Worm (Caenorhabditis elegans) whole organism, L3 larva: ENCODE results near the gene R09E10.13.
A peak's percentile ranks its signal among the peaks of the same experiment; 100 is the strongest.

ENCODE experiments used
- R02D3.7 ChIP-seq: fragments of 150-350 bp; optimal IDR thresholded peaks from 2 replicates; lab custom pipeline; 2014; ENCODE audit warnings: missing biosample characterization, missing genetic modification characterization
- ZK546.5 ChIP-seq: sonication (generic microtip); optimal IDR thresholded peaks from 2 replicates; lab custom pipeline; 2017; ENCODE audit warnings: missing biosample characterization, missing genetic modification characterization
- aly-2 ChIP-seq: fragments of 150-350 bp; optimal IDR thresholded peaks from 2 replicates; lab custom pipeline; 2014; ENCODE audit warnings: missing biosample characterization, missing genetic modification characterization
- ama-1 ChIP-seq: fragments of 150-350 bp; optimal IDR thresholded peaks from 2 replicates; lab custom pipeline; 2018
- ceh-16 ChIP-seq: sonication (generic microtip); optimal IDR thresholded peaks from 2 replicates; lab custom pipeline; 2017; ENCODE audit warnings: missing biosample characterization, missing genetic modification characterization
- ceh-28 ChIP-seq: fragments of 150-350 bp; optimal IDR thresholded peaks from 2 replicates; lab custom pipeline; 2014; ENCODE audit warnings: missing biosample characterization, missing genetic modification reagents, missing genetic modification characterization
- ceh-82 ChIP-seq: fragments of 150-350 bp; optimal IDR thresholded peaks from 2 replicates; lab custom pipeline; 2014; ENCODE audit warnings: missing biosample characterization, missing genetic modification characterization
- ceh-9 ChIP-seq: sonication (generic microtip); optimal IDR thresholded peaks from 2 replicates; lab custom pipeline; 2018; ENCODE audit warnings: missing biosample characterization, missing genetic modification characterization
- daf-12 ChIP-seq: fragments of 150-350 bp; optimal IDR thresholded peaks from 2 replicates; lab custom pipeline; 2014; ENCODE audit warnings: missing biosample characterization, missing genetic modification reagents, missing genetic modification characterization
- egl-5 ChIP-seq: fragments of 150-350 bp; optimal IDR thresholded peaks from 2 replicates; lab custom pipeline; 2017; ENCODE audit warnings: missing biosample characterization, missing genetic modification reagents, missing genetic modification characterization, inconsistent platforms
- elt-1 ChIP-seq: fragments of 150-350 bp; optimal IDR thresholded peaks from 2 replicates; lab custom pipeline; 2014; ENCODE audit warnings: missing biosample characterization, missing genetic modification characterization
- elt-2 ChIP-seq: sonication (generic microtip); optimal IDR thresholded peaks from 2 replicates; lab custom pipeline; 2016; ENCODE audit warnings: missing genetic modification reagents, mild to moderate bottlenecking, missing genetic modification characterization, missing compliant biosample characterization
- elt-3 ChIP-seq, 3 experiments: fragments of 150-350 bp in 1 of 3; sonication (generic microtip) in 2 of 3; optimal IDR thresholded peaks; 2 replicates in 2 of 3; 4 replicates in 1 of 3; lab custom pipeline; 2014 to 2017; ENCODE audit warnings: missing biosample characterization in 3 of 3, missing genetic modification characterization in 3 of 3
- fkh-10 ChIP-seq: sonication (generic microtip); optimal IDR thresholded peaks from 2 replicates; lab custom pipeline; 2017; ENCODE audit warnings: missing biosample characterization, missing genetic modification reagents, missing genetic modification characterization
- fkh-2 ChIP-seq: fragments of 150-350 bp; optimal IDR thresholded peaks from 2 replicates; lab custom pipeline; 2014; ENCODE audit warnings: missing biosample characterization, missing genetic modification reagents, missing genetic modification characterization
- fos-1 ChIP-seq: fragments of 150-350 bp; optimal IDR thresholded peaks from 2 replicates; lab custom pipeline; 2014; ENCODE audit warnings: missing biosample characterization, missing genetic modification characterization
- hmg-11 ChIP-seq: sonication (generic microtip); optimal IDR thresholded peaks from 2 replicates; lab custom pipeline; 2016; ENCODE audit warnings: missing genetic modification characterization, missing compliant biosample characterization
- jun-1 ChIP-seq: fragments of 150-350 bp; optimal IDR thresholded peaks from 2 replicates; lab custom pipeline; 2014; ENCODE audit warnings: missing biosample characterization, missing genetic modification reagents, missing genetic modification characterization
- lin-39 ChIP-seq: fragments of 150-350 bp; optimal IDR thresholded peaks from 2 replicates; lab custom pipeline; 2018; ENCODE audit warnings: missing biosample characterization, missing genetic modification reagents, missing genetic modification characterization
- lsy-12 ChIP-seq: sonication (generic microtip); optimal IDR thresholded peaks from 2 replicates; lab custom pipeline; 2016; ENCODE audit warnings: mild to moderate bottlenecking, missing genetic modification characterization, missing compliant biosample characterization
- mdl-1 ChIP-seq: fragments of 150-350 bp; optimal IDR thresholded peaks from 2 replicates; lab custom pipeline; 2014; ENCODE audit warnings: missing biosample characterization, missing genetic modification characterization
- mml-1 ChIP-seq: fragments of 150-350 bp; sonication (generic microtip); optimal IDR thresholded peaks from 3 replicates; lab custom pipeline; 2014; ENCODE audit warnings: missing biosample characterization, missing genetic modification characterization
- nfya-1 ChIP-seq: sonication (generic microtip); optimal IDR thresholded peaks from 2 replicates; lab custom pipeline; 2017; ENCODE audit warnings: missing genetic modification characterization, mild to moderate bottlenecking, missing compliant biosample characterization, antibody characterized with exemption, moderate library complexity; ENCODE audit not compliant: insufficient read depth
- nhr-11 ChIP-seq: fragments of 150-350 bp; optimal IDR thresholded peaks from 2 replicates; lab custom pipeline; 2014; ENCODE audit warnings: missing biosample characterization, missing genetic modification characterization
- nhr-23 ChIP-seq: fragments of 150-350 bp; optimal IDR thresholded peaks from 2 replicates; lab custom pipeline; 2014; ENCODE audit warnings: missing biosample characterization, missing genetic modification reagents, missing genetic modification characterization
- nhr-237 ChIP-seq: fragments of 150-350 bp; optimal IDR thresholded peaks from 2 replicates; lab custom pipeline; 2014; ENCODE audit warnings: missing biosample characterization, missing genetic modification characterization
- nhr-25 ChIP-seq: sonication (generic microtip); optimal IDR thresholded peaks from 2 replicates; lab custom pipeline; 2017; ENCODE audit warnings: missing biosample characterization, missing genetic modification characterization
- nhr-28 ChIP-seq: fragments of 150-350 bp; optimal IDR thresholded peaks from 2 replicates; lab custom pipeline; 2014; ENCODE audit warnings: missing biosample characterization, missing genetic modification characterization
- nhr-43 ChIP-seq: sonication (generic microtip); optimal IDR thresholded peaks from 2 replicates; lab custom pipeline; 2016; ENCODE audit warnings: mild to moderate bottlenecking, missing genetic modification characterization, missing compliant biosample characterization; ENCODE audit not compliant: poor library complexity, severe bottlenecking
- nhr-67 ChIP-seq: fragments of 150-350 bp; optimal IDR thresholded peaks from 2 replicates; lab custom pipeline; 2014; ENCODE audit warnings: missing biosample characterization, missing genetic modification characterization
- nhr-76 ChIP-seq: fragments of 150-350 bp; sonication (generic microtip); optimal IDR thresholded peaks from 5 replicates; lab custom pipeline; 2014; ENCODE audit warnings: missing biosample characterization, missing genetic modification characterization
- nhr-77 ChIP-seq: fragments of 150-350 bp; optimal IDR thresholded peaks from 2 replicates; lab custom pipeline; 2014; ENCODE audit warnings: missing biosample characterization, missing genetic modification characterization
- pha-4 ChIP-seq: fragments of 150-350 bp; optimal IDR thresholded peaks from 2 replicates; lab custom pipeline; 2014; ENCODE audit warnings: missing biosample characterization, missing genetic modification reagents, missing genetic modification characterization
- sea-2 ChIP-seq: fragments of 150-350 bp; sonication (generic microtip); optimal IDR thresholded peaks from 4 replicates; lab custom pipeline; 2014; ENCODE audit warnings: missing biosample characterization, missing genetic modification reagents, missing genetic modification characterization
- snpc-4 ChIP-seq: fragments of 150-350 bp; optimal IDR thresholded peaks from 2 replicates; lab custom pipeline; 2014; ENCODE audit warnings: missing biosample characterization, missing genetic modification characterization
- tbx-2 ChIP-seq: sonication (generic microtip); optimal IDR thresholded peaks from 2 replicates; lab custom pipeline; 2016; ENCODE audit warnings: mild to moderate bottlenecking, missing genetic modification characterization, missing compliant biosample characterization
- unc-62 ChIP-seq: fragments of 150-350 bp; sonication (generic microtip); optimal IDR thresholded peaks from 4 replicates; lab custom pipeline; 2014; ENCODE audit warnings: missing biosample characterization, missing genetic modification reagents, missing genetic modification characterization
- zag-1 ChIP-seq: fragments of 150-350 bp; optimal IDR thresholded peaks from 2 replicates; lab custom pipeline; 2014; ENCODE audit warnings: missing biosample characterization, missing genetic modification characterization
- ztf-4 ChIP-seq: fragments of 150-350 bp; optimal IDR thresholded peaks from 2 replicates; lab custom pipeline; 2014; ENCODE audit warnings: missing biosample characterization, missing genetic modification characterization

The R09E10.13 gene

DNA sequence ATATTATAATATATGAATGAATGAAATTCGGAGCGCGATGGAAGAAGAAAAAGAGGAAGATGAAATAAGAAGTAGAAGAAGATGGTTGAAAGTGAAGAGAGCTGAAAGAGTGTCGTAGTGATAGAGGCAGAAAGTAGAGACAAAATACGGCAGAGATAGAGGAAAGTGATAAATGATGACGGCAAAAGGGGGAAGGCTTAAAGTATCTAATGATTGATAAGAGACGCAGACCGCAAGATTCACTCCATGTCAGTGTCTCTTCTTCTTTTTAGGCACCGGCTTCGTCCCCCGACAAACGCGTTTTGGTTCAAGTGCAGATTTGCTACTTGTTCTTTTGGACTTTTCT, 47.4 kb upstream of the R09E10.13 start (continued):
- peak; percentile 35 for TF ChIP-seq lsy-12 (tag; lab: Kevin White, UChicago)
- peak; percentile 41 for TF ChIP-seq unc-62
- TF ChIP-seq nhr-43 (tag; lab: Kevin White, UChicago) = peak; percentile 68
- TF ChIP-seq nhr-23 = peak; percentile 40
- TF ChIP-seq nhr-77 (tag; lab: Kevin White, UChicago) = no peak
- no peak for TF ChIP-seq ztf-4 (tag; lab: Kevin White, UChicago)
- no peak for TF ChIP-seq nhr-28
- TF ChIP-seq aly-2 (tag; lab: Kevin White, UChicago) = no peak
- TF ChIP-seq egl-5 (tag; lab: Kevin White, UChicago) = no peak
- TF ChIP-seq daf-12 = no peak
- no peak for TF ChIP-seq fos-1 (tag; lab: Kevin White, UChicago)
- no peak for TF ChIP-seq ceh-9 (tag; lab: Kevin White, UChicago)
- TF ChIP-seq nhr-25 (tag; lab: Kevin White, UChicago) = peak; percentile 88
- TF ChIP-seq pha-4 (tag; lab: Kevin White, UChicago) = no peak
- TF ChIP-seq snpc-4 (tag; lab: Kevin White, UChicago) = peak; percentile 40
- TF ChIP-seq jun-1 (tag; lab: Kevin White, UChicago) = peak; percentile 91

DNA sequence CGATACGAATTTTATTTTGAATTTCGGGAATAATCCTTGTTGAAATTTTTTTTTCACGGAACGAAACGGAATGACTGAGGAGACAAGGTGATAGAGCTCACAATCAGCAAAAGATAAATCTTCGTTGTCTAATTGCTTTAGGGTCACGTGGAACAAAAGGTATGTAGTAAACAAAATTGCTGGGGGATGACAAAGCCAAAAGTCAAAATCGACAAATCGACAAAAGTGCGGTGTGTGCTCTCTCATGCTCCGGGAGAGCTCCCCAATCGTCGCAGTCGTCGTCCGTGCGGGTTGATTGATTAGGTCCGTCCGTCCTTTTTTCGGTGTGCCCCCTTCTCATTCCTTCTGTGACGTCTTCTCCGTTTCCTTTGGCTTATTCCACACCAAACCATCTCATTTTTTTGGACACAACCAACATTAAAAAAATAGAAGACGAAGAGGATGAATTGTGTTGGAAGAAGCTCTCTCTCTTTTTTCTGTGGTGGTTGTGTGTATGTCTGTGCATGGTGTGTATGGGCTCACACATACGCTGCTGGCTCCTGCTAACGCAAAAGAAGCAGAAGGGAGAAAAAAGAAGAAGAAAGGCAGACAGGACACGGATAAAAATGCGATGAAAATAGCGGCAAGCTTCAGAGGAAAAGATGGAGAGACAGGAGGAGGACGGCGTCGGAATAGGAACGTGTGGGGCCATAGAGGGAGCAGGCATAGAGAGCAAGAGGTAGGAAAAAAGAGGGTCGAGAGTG, 46.8 kb upstream of the R09E10.13 start:
- no peak for TF ChIP-seq ceh-9 (tag; lab: Kevin White, UChicago)
- TF ChIP-seq elt-2 (tag; lab: Kevin White, UChicago) = no peak
- TF ChIP-seq fkh-10 (GFP tag; lab: Kevin White, UChicago) = peak; percentile 42
- TF ChIP-seq hmg-11 (tag; lab: Kevin White, UChicago) = peak; percentile 21
- no peak for TF ChIP-seq nhr-76 (tag; lab: Kevin White, UChicago)
- peak; percentile 96 for TF ChIP-seq lin-39 (tag; lab: Kevin White, UChicago)
- no peak for TF ChIP-seq nhr-28
- peak; percentile 64 for TF ChIP-seq ama-1 (lab: Kevin White, UChicago)
- TF ChIP-seq sea-2 (GFP tag; lab: Kevin White, UChicago) = no peak
- peak; percentile 38 for TF ChIP-seq nfya-1 (tag; lab: Kevin White, UChicago)
- TF ChIP-seq unc-62 = peak; percentile 6
- no peak for TF ChIP-seq nhr-67

DNA sequence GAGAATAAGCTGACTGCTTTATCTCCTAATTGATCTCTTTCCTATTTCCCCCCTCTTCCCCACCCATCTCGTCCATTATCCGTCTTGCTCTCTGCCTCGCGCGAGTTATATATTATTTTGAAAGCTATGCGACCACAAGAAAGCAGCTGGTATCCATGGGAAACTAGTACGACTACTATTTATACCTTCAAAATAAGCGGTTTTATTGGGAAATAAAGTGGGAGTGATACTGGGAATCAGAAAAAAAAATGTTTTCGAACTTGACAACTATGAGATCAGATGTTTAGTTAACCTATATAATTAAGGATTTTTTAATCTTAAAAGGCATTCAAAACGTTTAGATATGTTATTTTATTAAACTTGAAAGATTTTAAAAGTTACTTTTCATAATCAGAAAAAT, 44.8 kb upstream of the R09E10.13 start:
- no peak for TF ChIP-seq zag-1 (tag; lab: Kevin White, UChicago)
- TF ChIP-seq nhr-11 (tag; lab: Kevin White, UChicago) = peak; percentile 36
- TF ChIP-seq ceh-16 (tag; lab: Kevin White, UChicago) = peak; percentile 16
- no peak for TF ChIP-seq fkh-2
- no peak for TF ChIP-seq ZK546.5 (tag; lab: Kevin White, UChicago)
- no peak for TF ChIP-seq elt-1
- no peak for TF ChIP-seq pha-4 (tag; lab: Kevin White, UChicago)

DNA sequence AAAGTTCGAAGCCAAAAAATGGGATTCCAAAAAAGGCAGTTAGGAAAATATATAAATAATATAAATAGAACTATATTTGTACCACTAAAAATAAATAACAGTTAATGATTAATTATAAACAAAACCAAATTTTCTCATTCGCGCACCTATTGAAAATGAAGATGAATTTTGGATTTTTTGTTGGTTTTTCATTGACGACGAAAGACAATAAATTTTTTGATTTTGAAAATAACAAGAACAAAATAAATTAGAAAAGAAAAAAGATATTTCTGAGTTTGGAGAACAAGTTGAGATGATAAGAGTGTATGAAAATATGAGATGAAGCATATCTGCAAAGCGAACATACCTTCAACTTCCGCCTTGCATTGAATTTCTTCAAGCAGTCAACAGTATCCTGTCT, 42.3 kb upstream of the R09E10.13 start:
- TF ChIP-seq nhr-11 (tag; lab: Kevin White, UChicago) (no peak), hmg-11 (tag; lab: Kevin White, UChicago) (no peak), ceh-28 (no peak), ztf-4 (tag; lab: Kevin White, UChicago) (no peak), nhr-28 (no peak), tbx-2 (tag; lab: Kevin White, UChicago) (no peak), nhr-77 (tag; lab: Kevin White, UChicago) (no peak), fkh-10 (GFP tag; lab: Kevin White, UChicago) (no peak), ceh-82 (tag; lab: Kevin White, UChicago) (no peak), lsy-12 (tag; lab: Kevin White, UChicago) (no peak), ZK546.5 (tag; lab: Kevin White, UChicago) (no peak), nhr-237 (tag; lab: Kevin White, UChicago) (no peak), aly-2 (tag; lab: Kevin White, UChicago) (no peak), daf-12 (no peak), mdl-1 (tag; lab: Kevin White, UChicago) (no peak), mml-1 (tag; lab: Kevin White, UChicago) (no peak), R02D3.7 (no peak), elt-3 (tag; optimal IDR thresholded peaks at IDR 0.05; lab: Kevin White, UChicago) (no peak), snpc-4 (tag; lab: Kevin White, UChicago) (no peak)
